Fruit fly (Drosophila melanogaster) whole organism, prepupa: ENCODE measurements around the gene Chmp1.

Experiments
- CG10669 ChIP-seq: fragments of 200-800 bp; sonication (Bioruptor generic); optimal IDR thresholded peaks from 3 replicates; lab custom pipeline; 2018; ENCODE audit warnings: missing biosample characterization, mild to moderate bottlenecking, missing genetic modification characterization, moderate library complexity
- CG11902 ChIP-seq: fragments of 200-800 bp; sonication (Bioruptor generic); optimal IDR thresholded peaks from 3 replicates; lab custom pipeline; 2016; ENCODE audit warnings: missing biosample characterization, missing genetic modification characterization
- CG16779 ChIP-seq: fragments of 200-800 bp; sonication (Bioruptor generic); optimal IDR thresholded peaks from 3 replicates; lab custom pipeline; 2017; ENCODE audit warnings: missing biosample characterization, mild to moderate bottlenecking, missing genetic modification characterization
- CG31627 ChIP-seq: fragments of 200-800 bp; sonication (Bioruptor generic); optimal IDR thresholded peaks from 3 replicates; lab custom pipeline; 2016; ENCODE audit warnings: missing biosample characterization, missing genetic modification characterization
- CG6792 ChIP-seq: fragments of 200-800 bp; sonication (Bioruptor generic); optimal IDR thresholded peaks from 3 replicates; lab custom pipeline; 2016; ENCODE audit warnings: missing biosample characterization, missing genetic modification characterization
- Hr39 ChIP-seq: fragments of 200-800 bp; sonication (Bioruptor generic); optimal IDR thresholded peaks from 2 replicates; lab custom pipeline; 2016; ENCODE audit warnings: missing biosample characterization, missing genetic modification characterization
- Lpt ChIP-seq: fragments of 200-800 bp; sonication (Bioruptor generic); optimal IDR thresholded peaks from 3 replicates; lab custom pipeline; 2016; ENCODE audit warnings: missing biosample characterization, missing genetic modification characterization
- achi ChIP-seq: fragments of 200-800 bp; sonication (Bioruptor generic); optimal IDR thresholded peaks from 3 replicates; lab custom pipeline; 2016; ENCODE audit warnings: missing biosample characterization, missing genetic modification characterization
- cyc ChIP-seq: fragments of 200-800 bp; sonication (Bioruptor generic); optimal IDR thresholded peaks from 3 replicates; lab custom pipeline; 2016; ENCODE audit warnings: missing biosample characterization, missing genetic modification characterization
- dsx ChIP-seq: fragments of 200-800 bp; optimal IDR thresholded peaks from 3 replicates; lab custom pipeline; 2019; ENCODE audit warnings: missing biosample characterization, mild to moderate bottlenecking, missing genetic modification characterization, moderate library complexity; ENCODE audit not compliant: poor library complexity, severe bottlenecking
- lz ChIP-seq: fragments of 200-800 bp; sonication (Bioruptor generic); optimal IDR thresholded peaks from 3 replicates; lab custom pipeline; 2016; ENCODE audit warnings: missing biosample characterization, missing genetic modification characterization
- salr ChIP-seq, 2 experiments: fragments of 200-800 bp; sonication (Bioruptor generic); optimal IDR thresholded peaks; 3 replicates each; lab custom pipeline; 2016 to 2018; ENCODE audit warnings: missing biosample characterization in 2 of 2, missing genetic modification characterization in 2 of 2, mild to moderate bottlenecking in 1 of 2
- spab ChIP-seq: fragments of 200-800 bp; sonication (Bioruptor generic); optimal IDR thresholded peaks from 2 replicates; lab custom pipeline; 2017; ENCODE audit warnings: missing biosample characterization, mild to moderate bottlenecking, missing genetic modification characterization, missing genetic modification reagents

- no peak for TF ChIP-seq achi (GFP tag; lab: Kevin White, UChicago)
- no peak for TF ChIP-seq salr (GFP tag; optimal IDR thresholded peaks at IDR 0.05; lab: Kevin White, UChicago)
- no peak for TF ChIP-seq spab (GFP tag; lab: Kevin White, UChicago)
- no peak for TF ChIP-seq cyc (GFP tag; lab: Kevin White, UChicago)
- no peak for TF ChIP-seq dsx (GFP tag; lab: Kevin White, UChicago)
- no peak for TF ChIP-seq CG6792 (GFP tag; lab: Kevin White, UChicago)
- no peak for TF ChIP-seq CG31627
- TF ChIP-seq lz (GFP tag; lab: Kevin White, UChicago), result no peak
- no peak for TF ChIP-seq CG10669 (GFP tag; lab: Kevin White, UChicago)
- TF ChIP-seq Lpt (GFP tag; lab: Kevin White, UChicago), result no peak
- no peak for TF ChIP-seq Hr39 (GFP tag; lab: Kevin White, UChicago)
- no peak for TF ChIP-seq CG11902 (GFP tag; lab: Kevin White, UChicago)
- TF ChIP-seq CG16779 (tag; lab: Kevin White, UChicago), result no peak
Observed at dm6 chr3L:18638043-18638442, 45.8 kb downstream of the Chmp1 start.
